Worm (Caenorhabditis elegans) whole organism, L4 larva: ENCODE data around the gene Y48D7A.1.

Experiments used
- F26F4.8 ChIP-seq: fragments of 200-800 bp; sonication (Bioruptor generic); conservative IDR thresholded peaks from 2 replicates; pipeline ENCODE4 v1.3.6; 2022; ENCODE audit warnings: missing genetic modification characterization, missing compliant biosample characterization
- F44E2.7 ChIP-seq: fragments of 200-800 bp; sonication (Bioruptor generic); IDR thresholded peaks from 2 replicates; pipeline ENCODE4 v2.1.2; 2022; ENCODE audit warnings: missing genetic modification characterization, missing compliant biosample characterization
- Y105C5A.15 ChIP-seq: fragments of 200-800 bp; sonication (Bioruptor generic); IDR thresholded peaks from 2 replicates; pipeline ENCODE4 v1.3.6; 2022; ENCODE audit warnings: missing genetic modification characterization, missing compliant biosample characterization
- Y5F2A.4 ChIP-seq: fragments of 200-800 bp; sonication (Bioruptor generic); optimal IDR thresholded peaks from 2 replicates; lab custom pipeline; 2018; ENCODE audit warnings: mild to moderate bottlenecking, missing genetic modification characterization, missing compliant biosample characterization
- Y75B8A.6 ChIP-seq: fragments of 200-800 bp; sonication (Bioruptor generic); IDR thresholded peaks from 2 replicates; pipeline ENCODE4 v1.3.6; 2022; ENCODE audit warnings: missing genetic modification reagents, missing genetic modification characterization, missing compliant biosample characterization
- ZK337.2 ChIP-seq: fragments of 200-800 bp; sonication (Bioruptor generic); IDR thresholded peaks from 2 replicates; pipeline ENCODE4 v1.3.6; 2022; ENCODE audit warnings: missing genetic modification reagents, missing genetic modification characterization, missing compliant biosample characterization
- aha-1 ChIP-seq: fragments of 150-350 bp; peaks from one replicate; lab custom pipeline; 2014; ENCODE audit warnings: missing biosample characterization, missing genetic modification characterization
- aly-2 ChIP-seq: sonication (generic microtip); optimal IDR thresholded peaks from 2 replicates; lab custom pipeline; 2018; ENCODE audit warnings: missing biosample characterization, missing genetic modification characterization
- ama-1 ChIP-seq: fragments of 150-350 bp; optimal IDR thresholded peaks from 2 replicates; lab custom pipeline; 2014; ENCODE audit warnings: inconsistent platforms, mixed read lengths
- arid-1 ChIP-seq: fragments of 200-800 bp; sonication (Bioruptor generic); conservative IDR thresholded peaks from 2 replicates; pipeline ENCODE4 v1.3.6; 2022; ENCODE audit warnings: missing genetic modification reagents, missing genetic modification characterization, missing compliant biosample characterization
- ceh-20 ChIP-seq: fragments of 200-800 bp; sonication (Bioruptor generic); IDR thresholded peaks from 2 replicates; pipeline ENCODE4 v1.3.6; 2022; ENCODE audit warnings: missing genetic modification reagents, missing genetic modification characterization, missing compliant biosample characterization
- ceh-28 ChIP-seq: fragments of 150-350 bp; optimal IDR thresholded peaks from 2 replicates; lab custom pipeline; 2014; ENCODE audit warnings: missing biosample characterization, missing genetic modification reagents, missing genetic modification characterization
- ceh-32 ChIP-seq: sonication (generic microtip); optimal IDR thresholded peaks from 2 replicates; lab custom pipeline; 2016; ENCODE audit warnings: mild to moderate bottlenecking, missing genetic modification characterization, missing compliant biosample characterization; ENCODE audit not compliant: poor library complexity
- ceh-44 ChIP-seq: fragments of 200-800 bp; sonication (Bioruptor generic); IDR thresholded peaks from 2 replicates; pipeline ENCODE4 v1.3.6; 2022; ENCODE audit warnings: missing genetic modification reagents, missing genetic modification characterization, missing compliant biosample characterization
- ceh-62 ChIP-seq: sonication (generic microtip); optimal IDR thresholded peaks from 2 replicates; lab custom pipeline; 2017; ENCODE audit warnings: missing biosample characterization, missing genetic modification characterization
- daf-12 ChIP-seq: fragments of 150-350 bp; optimal IDR thresholded peaks from 2 replicates; lab custom pipeline; 2014; ENCODE audit warnings: missing biosample characterization, missing genetic modification reagents, missing genetic modification characterization
- dmd-8 ChIP-seq: fragments of 200-800 bp; sonication (Bioruptor generic); IDR thresholded peaks from 2 replicates; pipeline ENCODE4 v1.3.6; 2022; ENCODE audit warnings: missing genetic modification characterization, missing compliant biosample characterization
- egl-43 ChIP-seq: fragments of 200-800 bp; sonication (Bioruptor generic); IDR thresholded peaks from 2 replicates; pipeline ENCODE4 v1.3.6; 2022; ENCODE audit warnings: missing genetic modification reagents, missing genetic modification characterization, missing compliant biosample characterization
- hlh-30 ChIP-seq: sonication (generic microtip); optimal IDR thresholded peaks from 2 replicates; lab custom pipeline; 2017; ENCODE audit warnings: antibody characterized with exemption, mild to moderate bottlenecking, missing genetic modification characterization, missing compliant biosample characterization; ENCODE audit not compliant: insufficient read depth
- lin-15B ChIP-seq: fragments of 150-350 bp; sonication (generic microtip); optimal IDR thresholded peaks from 3 replicates; lab custom pipeline; 2014; ENCODE audit warnings: missing biosample characterization, missing genetic modification characterization
- lsy-2 ChIP-seq, 2 experiments: fragments of 150-350 bp in 1 of 2; sonication (generic microtip) in 1 of 2; optimal IDR thresholded peaks; 2 replicates each; lab custom pipeline; 2014 to 2017; ENCODE audit warnings: missing biosample characterization in 2 of 2, missing genetic modification characterization in 2 of 2
- madf-5 ChIP-seq, 2 experiments: fragments of 200-800 bp; sonication (Bioruptor generic); IDR thresholded peaks; 2 replicates each; pipeline ENCODE4 v1.3.6; 2022; ENCODE audit warnings: missing compliant biosample characterization in 2 of 2, missing genetic modification characterization in 2 of 2
- mxl-3 ChIP-seq: fragments of 200-800 bp; sonication (Bioruptor generic); optimal IDR thresholded peaks from 2 replicates; lab custom pipeline; 2018; ENCODE audit warnings: mild to moderate bottlenecking, missing genetic modification characterization, missing compliant biosample characterization
- nhr-10 ChIP-seq: fragments of 150-350 bp; optimal IDR thresholded peaks from 2 replicates; lab custom pipeline; 2014; ENCODE audit warnings: missing biosample characterization, missing genetic modification characterization
- nhr-102 ChIP-seq: sonication (generic microtip); optimal IDR thresholded peaks from 2 replicates; lab custom pipeline; 2016; ENCODE audit warnings: mild to moderate bottlenecking, missing genetic modification characterization, moderate library complexity, missing compliant biosample characterization
- nhr-111 ChIP-seq: fragments of 200-800 bp; sonication (Bioruptor generic); optimal IDR thresholded peaks from 2 replicates; lab custom pipeline; 2018; ENCODE audit warnings: mild to moderate bottlenecking, missing genetic modification characterization, missing compliant biosample characterization
- nhr-25 ChIP-seq: sonication (generic microtip); optimal IDR thresholded peaks from 2 replicates; lab custom pipeline; 2017; ENCODE audit warnings: missing genetic modification characterization, mild to moderate bottlenecking, missing compliant biosample characterization, antibody characterized with exemption, moderate library complexity, borderline replicate concordance; ENCODE audit not compliant: insufficient read depth
- nhr-77 ChIP-seq: fragments of 150-350 bp; optimal IDR thresholded peaks from 2 replicates; lab custom pipeline; 2014; ENCODE audit warnings: missing biosample characterization, missing genetic modification characterization
- rbr-2 ChIP-seq: sonication (generic microtip); optimal IDR thresholded peaks from 2 replicates; lab custom pipeline; 2016; ENCODE audit warnings: missing genotype, missing genetic modification characterization, missing compliant biosample characterization
- sdz-12 ChIP-seq: fragments of 200-800 bp; sonication (Bioruptor generic); optimal IDR thresholded peaks from 2 replicates; lab custom pipeline; 2018; ENCODE audit warnings: mild to moderate bottlenecking, missing genetic modification characterization, missing compliant biosample characterization
- snpc-4 ChIP-seq: fragments of 150-350 bp; optimal IDR thresholded peaks from 2 replicates; lab custom pipeline; 2014; ENCODE audit warnings: missing biosample characterization, missing genetic modification characterization
- spr-3 ChIP-seq: fragments of 200-800 bp; sonication (Bioruptor generic); optimal IDR thresholded peaks from 2 replicates; lab custom pipeline; 2018; ENCODE audit warnings: mild to moderate bottlenecking, missing genetic modification characterization, missing compliant biosample characterization
- tag-97 ChIP-seq: fragments of 200-800 bp; sonication (Bioruptor generic); IDR thresholded peaks from 2 replicates; pipeline ENCODE4 v1.3.6; 2022; ENCODE audit warnings: missing genetic modification characterization, missing compliant biosample characterization
- unc-62 ChIP-seq, 3 experiments: fragments of 150-350 bp in 1 of 3; sonication (generic microtip); optimal IDR thresholded peaks in 2 of 3; peaks in 1 of 3; 1 replicate in 1 of 3; 2 replicates in 2 of 3; lab custom pipeline; 2014 to 2017; ENCODE audit warnings: missing biosample characterization in 3 of 3, missing genetic modification characterization in 3 of 3, missing genetic modification reagents in 3 of 3, missing genotype in 1 of 3
- zag-1 ChIP-seq: fragments of 150-350 bp; optimal IDR thresholded peaks from 2 replicates; lab custom pipeline; 2014; ENCODE audit warnings: missing biosample characterization, missing genetic modification characterization
- zfp-2 ChIP-seq: sonication (generic microtip); optimal IDR thresholded peaks from 2 replicates; lab custom pipeline; 2016; ENCODE audit warnings: mild to moderate bottlenecking, missing genetic modification characterization, missing compliant biosample characterization
- zip-11 ChIP-seq: fragments of 200-800 bp; sonication (Bioruptor generic); IDR thresholded peaks from 2 replicates; pipeline ENCODE4 v1.3.6; 2022; ENCODE audit warnings: missing genetic modification characterization, missing compliant biosample characterization
- ztf-7 ChIP-seq: fragments of 150-350 bp; optimal IDR thresholded peaks from 2 replicates; lab custom pipeline; 2014; ENCODE audit warnings: missing biosample characterization, missing genetic modification characterization

Y48D7A.1 gene

DNA sequence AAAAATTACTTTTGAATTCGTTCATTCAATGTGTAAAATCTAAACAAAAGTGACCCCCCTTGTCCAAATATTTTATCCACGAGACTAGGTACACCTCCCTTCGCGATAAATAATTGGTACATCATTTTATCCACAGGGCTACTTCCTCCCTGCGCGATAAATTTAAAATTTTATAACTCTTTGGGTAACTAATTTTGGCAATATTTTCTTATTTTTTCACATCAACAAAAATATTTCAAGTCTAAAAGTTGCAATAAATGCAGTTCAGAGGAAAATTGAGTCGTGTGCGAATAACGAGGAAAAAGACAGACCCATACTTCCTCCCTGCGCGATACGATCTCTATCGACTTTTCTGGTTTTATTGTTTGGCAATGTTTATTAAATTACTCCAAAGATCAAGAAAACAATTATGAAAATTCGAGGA is 12.3 kb upstream of the Y48D7A.1 start (continued):
- TF ChIP-seq nhr-111 (GFP tag; lab: Kevin White, UChicago) (peak; percentile 50), ceh-28 (tag; lab: Kevin White, UChicago) (peak; percentile 82), lsy-2 (tag; optimal IDR thresholded peaks at IDR 0.05; lab: Kevin White, UChicago) (peak; percentile 96 to 98), ceh-62 (tag; lab: Kevin White, UChicago) (no peak), spr-3 (GFP tag; lab: Kevin White, UChicago) (peak; percentile 98), nhr-10 (tag; lab: Kevin White, UChicago) (peak; percentile 98), zag-1 (tag; lab: Kevin White, UChicago) (peak; percentile 94), nhr-25 (tag; lab: Kevin White, UChicago) (peak; percentile 87), dmd-8 (GFP tag; lab: Robert Waterston, UW) (peak; percentile 87), sdz-12 (GFP tag; lab: Kevin White, UChicago) (no peak), egl-43 (GFP tag; lab: Robert Waterston, UW) (peak; percentile 97), nhr-102 (tag; lab: Kevin White, UChicago) (peak; percentile 99), tag-97 (GFP tag; lab: Robert Waterston, UW) (peak; percentile 90; the same call in 1 of the 2 replicates), nhr-77 (tag; lab: Kevin White, UChicago) (peak; percentile 99), Y75B8A.6 (GFP tag; lab: Robert Waterston, UW) (peak; percentile 85)

DNA sequence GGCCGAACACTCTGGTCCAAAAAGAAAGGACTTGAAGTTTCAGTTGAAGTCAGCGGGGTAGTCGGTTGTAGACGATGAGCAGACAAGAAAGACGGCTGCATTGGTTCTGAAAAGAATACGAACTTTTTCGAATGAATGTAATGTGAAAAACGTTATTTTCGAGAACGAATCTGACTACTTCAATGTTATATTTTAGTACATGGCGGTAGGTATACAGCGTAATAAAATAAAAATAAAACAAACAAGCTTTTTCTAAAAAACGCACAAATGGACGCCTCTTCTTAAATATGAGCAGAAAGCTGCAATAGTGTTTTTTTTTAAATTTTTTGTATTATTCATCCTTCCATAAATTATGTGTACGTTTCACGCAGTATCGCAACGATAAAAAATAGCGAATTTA is 9.6 kb upstream of the Y48D7A.1 start, which contains the start of gene Y41G9A.17:
Gene Y41G9A.17 (minus strand): TSS at position 101 of the 400 bp plus-strand sequence.
- no peak for TF ChIP-seq F26F4.8 (GFP tag; lab: Robert Waterston, UW)
- TF ChIP-seq ama-1, result no peak
- TF ChIP-seq ztf-7 (tag; lab: Kevin White, UChicago), result no peak
- TF ChIP-seq mxl-3 (GFP tag; lab: Kevin White, UChicago), result no peak
- no peak for TF ChIP-seq Y105C5A.15 (GFP tag; lab: Robert Waterston, UW)
- TF ChIP-seq F44E2.7, result no peak
- TF ChIP-seq daf-12 (tag; lab: Kevin White, UChicago), result no peak
- TF ChIP-seq aly-2 (tag; lab: Kevin White, UChicago), result no peak
- TF ChIP-seq arid-1 (GFP tag; lab: Robert Waterston, UW), result no peak
- TF ChIP-seq madf-5 (GFP tag; IDR thresholded peaks at IDR 0.05; lab: Robert Waterston, UW), result no peak
- TF ChIP-seq ceh-20, result no peak
- TF ChIP-seq snpc-4 (tag; lab: Kevin White, UChicago), result no peak
- no peak for TF ChIP-seq ZK337.2 (GFP tag; lab: Robert Waterston, UW)
- TF ChIP-seq zip-11, result no peak
- no peak for TF ChIP-seq zfp-2 (tag; lab: Kevin White, UChicago)
- TF ChIP-seq ceh-32 (tag; lab: Kevin White, UChicago), result no peak
- no peak for TF ChIP-seq ceh-44 (GFP tag; lab: Robert Waterston, UW)
- TF ChIP-seq nhr-111 (GFP tag; lab: Kevin White, UChicago), result no peak

DNA sequence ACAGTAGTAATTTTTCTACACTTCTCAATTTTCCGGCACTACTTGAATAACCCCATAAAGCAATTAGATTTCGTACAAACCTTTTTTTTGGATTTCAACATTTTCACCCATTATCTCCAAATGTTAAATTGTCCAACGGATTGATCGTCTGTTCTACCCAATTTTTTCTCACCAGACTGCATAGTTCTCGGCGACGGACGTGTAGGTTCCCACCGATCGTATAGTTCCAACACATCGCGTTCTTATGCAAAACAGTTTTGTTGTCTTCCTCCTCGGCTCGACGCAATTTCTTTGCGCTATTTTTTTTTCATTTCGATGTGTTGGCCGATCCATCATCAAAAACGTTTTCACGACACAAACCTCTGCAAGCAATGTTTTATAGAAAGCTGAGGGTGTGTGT is 5.6 kb upstream of the Y48D7A.1 start, which contains the start of gene Y41G9A.6:
Gene Y41G9A.6 (minus strand): TSS at position 101 of the 400 bp plus-strand sequence.
- TF ChIP-seq Y5F2A.4 (GFP tag; lab: Kevin White, UChicago) (no peak), lin-15B (tag; lab: Kevin White, UChicago) (no peak), rbr-2 (tag; lab: Kevin White, UChicago) (no peak), ama-1 (no peak)

DNA sequence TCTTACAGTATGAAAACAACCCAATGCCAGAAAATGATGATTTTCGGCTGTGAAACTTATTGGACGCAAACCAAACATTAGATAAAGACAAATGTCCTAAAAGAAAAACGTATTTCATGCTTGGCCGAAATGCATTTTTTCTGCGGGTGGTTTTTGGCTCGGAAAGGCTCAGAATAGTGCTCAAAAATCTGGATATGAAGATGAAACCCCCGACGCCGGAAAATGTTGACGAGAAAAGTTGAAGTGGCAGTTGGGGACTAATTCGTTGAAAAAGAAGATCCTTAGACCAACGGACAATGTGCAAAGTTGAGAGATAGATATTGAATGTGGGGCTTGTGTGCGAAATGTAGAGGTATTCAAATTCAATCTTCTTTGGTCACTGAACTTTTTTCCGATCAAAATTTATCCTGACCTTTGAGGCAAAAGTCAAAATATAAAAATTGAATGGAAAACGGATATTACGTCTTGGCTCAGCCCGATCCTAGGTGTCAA is 9.3 kb downstream of the Y48D7A.1 start, which contains the start of gene flp-18:
Gene flp-18 (minus strand): TSS at position 51 of the 492 bp plus-strand sequence.
- no peak for TF ChIP-seq hlh-30 (tag; lab: Kevin White, UChicago)
- peak in 1 of 2 experiments; percentile 68 for TF ChIP-seq unc-62 (GFP tag; optimal IDR thresholded peaks at IDR 0.05 in 1 of 2; lab: Kevin White, UChicago)
- TF ChIP-seq unc-62 (tag; optimal IDR thresholded peaks at IDR 0.05; lab: Kevin White, UChicago), result no peak
- peak; percentile 96 for TF ChIP-seq aha-1 (tag; lab: Kevin White, UChicago)
